Fruit fly (Drosophila melanogaster) whole organism, adult: Measurements from ENCODE around the gene wkd.

Experiments used
- CG11617 ChIP-seq: fragments of 200-800 bp; sonication (Bioruptor generic); optimal IDR thresholded peaks from 2 replicates; lab custom pipeline; 2017; ENCODE audit warnings: mild to moderate bottlenecking, missing biosample characterization, missing genetic modification reagents, missing genetic modification characterization
- CG12768 ChIP-seq: fragments of 200-800 bp; sonication (Bioruptor generic); optimal IDR thresholded peaks from 2 replicates; lab custom pipeline; 2017; ENCODE audit warnings: missing biosample characterization, missing genetic modification characterization, mild to moderate bottlenecking, moderate library complexity, missing genetic modification reagents
- CG14711 ChIP-seq: fragments of 200-800 bp; sonication (Bioruptor generic); optimal IDR thresholded peaks from 2 replicates; lab custom pipeline; 2018; ENCODE audit warnings: missing biosample characterization, mild to moderate bottlenecking, missing genetic modification characterization, moderate library complexity
- CG1620 ChIP-seq: fragments of 200-800 bp; sonication (Bioruptor generic); optimal IDR thresholded peaks from 2 replicates; lab custom pipeline; 2016; ENCODE audit warnings: missing biosample characterization, missing genetic modification characterization
- CG33017 ChIP-seq: fragments of 200-800 bp; sonication (Bioruptor generic); optimal IDR thresholded peaks from 2 replicates; lab custom pipeline; 2018; ENCODE audit warnings: missing biosample characterization, mild to moderate bottlenecking, missing genetic modification characterization, moderate library complexity
- CG5204 ChIP-seq: fragments of 200-800 bp; sonication (Bioruptor generic); optimal IDR thresholded peaks from 2 replicates; lab custom pipeline; 2016; ENCODE audit warnings: missing biosample characterization, missing genetic modification characterization
- CG7045 ChIP-seq: fragments of 200-800 bp; sonication (Bioruptor generic); optimal IDR thresholded peaks from 2 replicates; lab custom pipeline; 2017; ENCODE audit warnings: missing biosample characterization, mild to moderate bottlenecking, missing genetic modification characterization
- CG7101 ChIP-seq: fragments of 200-800 bp; sonication (Bioruptor generic); optimal IDR thresholded peaks from 2 replicates; lab custom pipeline; 2018; ENCODE audit warnings: missing biosample characterization, mild to moderate bottlenecking, missing genetic modification characterization, moderate library complexity
- Clk ChIP-seq: fragments of 200-800 bp; sonication (Bioruptor generic); optimal IDR thresholded peaks from 2 replicates; lab custom pipeline; 2017; ENCODE audit warnings: missing biosample characterization, missing genetic modification characterization
- Crg-1 ChIP-seq: fragments of 200-800 bp; sonication (Bioruptor generic); optimal IDR thresholded peaks from 2 replicates; lab custom pipeline; 2016; ENCODE audit warnings: missing biosample characterization, missing genetic modification characterization
- Hr96 ChIP-seq: fragments of 200-800 bp; sonication (Bioruptor generic); optimal IDR thresholded peaks from 2 replicates; lab custom pipeline; 2016; ENCODE audit warnings: missing biosample characterization, missing genetic modification characterization
- Mnt ChIP-seq: fragments of 200-800 bp; sonication (Bioruptor generic); optimal IDR thresholded peaks from 2 replicates; lab custom pipeline; 2016; ENCODE audit warnings: missing biosample characterization, mild to moderate bottlenecking, missing genetic modification characterization
- bab1 ChIP-seq: fragments of 200-800 bp; sonication (Bioruptor generic); optimal IDR thresholded peaks from 3 replicates; lab custom pipeline; 2019; ENCODE audit warnings: missing biosample characterization, mild to moderate bottlenecking, missing genetic modification characterization, moderate library complexity
- cic ChIP-seq: fragments of 200-800 bp; sonication (Bioruptor generic); optimal IDR thresholded peaks from 2 replicates; lab custom pipeline; 2017; ENCODE audit warnings: missing biosample characterization, mild to moderate bottlenecking, missing genetic modification characterization, moderate library complexity
- cnc ChIP-seq, 2 experiments: fragments of >200 bp; optimal IDR thresholded peaks; 2 replicates each; lab custom pipeline; 2017
- kay ChIP-seq: fragments of 200-800 bp; sonication (Bioruptor generic); peaks from one replicate; lab custom pipeline; 2016; ENCODE audit warnings: missing biosample characterization, missing genetic modification characterization, borderline replicate concordance
- ovo ChIP-seq: fragments of 200-800 bp; sonication (Bioruptor generic); optimal IDR thresholded peaks from 2 replicates; lab custom pipeline; 2016; ENCODE audit warnings: missing biosample characterization, missing genetic modification characterization
- pad ChIP-seq: fragments of 200-800 bp; sonication (Bioruptor generic); optimal IDR thresholded peaks from 3 replicates; lab custom pipeline; 2017; ENCODE audit warnings: missing biosample characterization, missing genetic modification characterization, mild to moderate bottlenecking, moderate library complexity, missing genetic modification reagents
- tj ChIP-seq: fragments of 200-800 bp; sonication (Bioruptor generic); optimal IDR thresholded peaks from 3 replicates; lab custom pipeline; 2017; ENCODE audit warnings: missing biosample characterization, mild to moderate bottlenecking, missing genetic modification characterization, moderate library complexity
- toe ChIP-seq: fragments of 200-800 bp; sonication (Bioruptor generic); optimal IDR thresholded peaks from 2 replicates; lab custom pipeline; 2016; ENCODE audit warnings: missing biosample characterization, missing genetic modification characterization

wkd gene

DNA sequence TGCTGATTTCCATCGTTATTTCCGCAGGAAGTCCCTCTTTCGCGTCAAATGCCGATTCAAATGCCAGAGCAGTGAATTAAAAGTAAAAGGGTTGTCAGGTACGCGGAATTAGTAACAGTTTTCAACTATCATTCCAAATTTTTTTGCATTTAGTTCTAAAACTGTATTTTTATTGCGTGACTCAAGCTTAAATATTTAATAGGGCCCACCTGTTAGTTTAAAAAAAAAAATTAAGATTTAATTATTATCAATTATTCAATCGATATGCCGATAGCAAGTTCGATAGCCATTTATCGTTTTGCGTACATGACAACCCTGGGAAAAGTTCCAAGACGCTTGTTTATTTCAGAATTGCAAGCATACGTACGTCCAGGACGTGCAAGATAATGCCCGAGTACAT, 41.6 kb downstream of the wkd start, which contains the start of gene CG14711:
CG14711 (plus strand) TSS at position 315 of the 400 bp plus-strand sequence.
- TF ChIP-seq CG1620 (GFP tag; lab: Kevin White, UChicago) (peak; percentile 85), pad (GFP tag; lab: Kevin White, UChicago) (peak; percentile 68), cnc (optimal IDR thresholded peaks at IDR 0.05; lab: Kevin White, UChicago) (no peak), toe (GFP tag; lab: Kevin White, UChicago) (no peak), ovo (GFP tag; lab: Kevin White, UChicago) (peak; percentile 64), CG7101 (peak; percentile 86), kay (GFP tag; lab: Kevin White, UChicago) (no peak), CG33017 (tag; lab: Kevin White, UChicago) (peak; percentile 85), cic (GFP tag; lab: Kevin White, UChicago) (peak; percentile 38), Crg-1 (GFP tag; lab: Kevin White, UChicago) (peak; percentile 84), Mnt (GFP tag; lab: Kevin White, UChicago) (peak; percentile 74), CG14711 (peak; percentile 100), CG5204 (GFP tag; lab: Kevin White, UChicago) (no peak), tj (GFP tag; lab: Kevin White, UChicago) (peak; percentile 68), CG11617 (GFP tag; lab: Kevin White, UChicago) (peak; percentile 88), Clk (GFP tag; lab: Kevin White, UChicago) (peak; percentile 51), Hr96 (GFP tag; lab: Kevin White, UChicago) (no peak), bab1 (GFP tag; lab: Kevin White, UChicago) (peak; percentile 92), CG12768 (GFP tag; lab: Kevin White, UChicago) (peak; percentile 89), CG7045 (peak; percentile 83)

DNA sequence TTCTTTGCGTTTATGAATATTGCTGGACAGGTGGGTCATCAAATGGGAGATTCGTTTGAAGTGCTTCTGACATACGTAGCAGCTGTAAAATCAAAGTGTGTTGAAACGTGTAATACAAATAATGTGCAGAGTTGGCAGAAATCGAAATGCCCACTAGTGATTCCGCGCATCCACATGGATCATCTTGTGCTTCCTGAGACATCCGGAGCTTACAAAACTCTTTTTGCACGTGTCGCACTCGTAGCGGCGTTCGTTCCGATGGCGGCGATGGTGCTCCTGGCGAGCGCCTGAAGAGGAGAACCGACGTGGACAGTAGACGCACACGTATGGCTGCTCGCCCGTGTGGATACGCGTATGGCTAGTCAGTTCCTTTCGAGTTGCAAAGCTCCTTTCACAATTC, 44.2 kb downstream of the wkd start, which contains the start of gene Zaf1:
Zaf1 (minus strand) TSS at position 101 of the 400 bp plus-strand sequence.
- TF ChIP-seq CG1620 (GFP tag; lab: Kevin White, UChicago) = no peak
- TF ChIP-seq cic (GFP tag; lab: Kevin White, UChicago) = no peak
- no peak for TF ChIP-seq ovo (GFP tag; lab: Kevin White, UChicago)
- TF ChIP-seq tj (GFP tag; lab: Kevin White, UChicago) = peak; percentile 12
- TF ChIP-seq CG7101 = no peak
- no peak for TF ChIP-seq pad (GFP tag; lab: Kevin White, UChicago)
- no peak for TF ChIP-seq CG33017 (tag; lab: Kevin White, UChicago)
- TF ChIP-seq CG7045 = no peak
- TF ChIP-seq Crg-1 (GFP tag; lab: Kevin White, UChicago) = no peak

DNA sequence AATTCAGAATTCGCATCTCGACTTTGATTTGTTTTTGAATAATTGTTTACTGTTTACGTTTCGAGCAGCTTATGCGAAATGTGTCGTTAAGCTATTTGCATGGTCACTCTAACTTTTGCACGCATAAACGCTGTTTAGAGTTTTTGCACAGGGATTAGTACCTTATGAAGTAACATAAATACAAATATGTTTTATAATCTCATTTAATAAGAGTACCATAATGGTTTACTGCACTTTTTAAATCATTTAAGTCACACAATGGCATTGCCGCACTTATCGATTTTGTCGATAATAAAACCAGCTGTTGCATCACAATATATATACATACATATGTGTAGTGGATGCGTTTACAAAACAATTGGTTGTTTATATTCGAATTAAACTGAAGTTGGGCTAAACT, 45.2 kb downstream of the wkd start, which contains the start of the genes CG6813 and CG18764:
CG6813 (minus strand) TSS at position 68 of the 400 bp plus-strand sequence.
CG18764 (plus strand) TSS at position 319 of the 400 bp plus-strand sequence.
- TF ChIP-seq CG11617 (GFP tag; lab: Kevin White, UChicago) = peak; percentile 8
- TF ChIP-seq ovo (GFP tag; lab: Kevin White, UChicago) = no peak
- no peak for TF ChIP-seq CG7045
- TF ChIP-seq CG7101 = no peak
- TF ChIP-seq CG12768 (GFP tag; lab: Kevin White, UChicago) = no peak
- peak in 1 of 2 experiments; percentile 45 for TF ChIP-seq cnc (optimal IDR thresholded peaks at IDR 0.05; lab: Kevin White, UChicago)
- no peak for TF ChIP-seq CG33017 (tag; lab: Kevin White, UChicago)
- no peak for TF ChIP-seq Clk (GFP tag; lab: Kevin White, UChicago)
- no peak for TF ChIP-seq toe (GFP tag; lab: Kevin White, UChicago)
- peak; percentile 74 for TF ChIP-seq CG14711
- no peak for TF ChIP-seq Crg-1 (GFP tag; lab: Kevin White, UChicago)
- TF ChIP-seq bab1 (GFP tag; lab: Kevin White, UChicago) = peak; percentile 52
- peak; percentile 31 for TF ChIP-seq Mnt (GFP tag; lab: Kevin White, UChicago)
- no peak for TF ChIP-seq cic (GFP tag; lab: Kevin White, UChicago)
- TF ChIP-seq tj (GFP tag; lab: Kevin White, UChicago) = peak; percentile 2
- no peak for TF ChIP-seq CG1620 (GFP tag; lab: Kevin White, UChicago)
- no peak for TF ChIP-seq Hr96 (GFP tag; lab: Kevin White, UChicago)
- no peak for TF ChIP-seq kay (GFP tag; lab: Kevin White, UChicago)
- TF ChIP-seq CG5204 (GFP tag; lab: Kevin White, UChicago) = no peak

DNA sequence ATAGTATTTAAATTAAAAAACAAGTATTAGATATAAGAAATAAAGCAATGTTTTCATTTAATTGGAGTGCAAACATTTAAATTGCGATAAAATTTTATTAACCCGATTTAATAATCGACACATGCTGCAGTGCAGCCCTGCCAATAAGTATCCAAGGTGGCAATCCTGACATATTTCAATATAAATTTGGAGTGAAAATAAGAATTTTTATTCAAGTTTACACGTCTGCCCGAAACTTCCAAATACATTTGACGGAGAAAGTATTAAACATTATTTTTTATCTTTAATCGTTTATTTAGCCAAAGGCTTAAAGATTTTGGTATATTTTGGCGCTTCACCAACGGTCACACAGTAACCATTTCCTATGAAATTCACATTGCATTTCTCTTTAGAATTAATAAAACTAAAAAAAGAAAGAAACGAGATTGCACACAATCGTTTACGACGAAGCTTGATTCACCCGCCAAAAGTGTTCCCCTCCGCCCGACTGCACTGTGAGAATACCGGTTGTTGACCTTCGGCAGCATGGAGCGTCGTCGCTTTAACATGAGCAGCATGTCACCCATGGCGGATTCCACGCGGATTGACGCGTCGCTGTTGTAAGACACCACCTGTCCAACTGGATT, 47.2 kb downstream of the wkd start, which contains the start of gene CG14712:
CG14712 (plus strand) TSS at position 344 of the 626 bp plus-strand sequence.
- no peak for TF ChIP-seq cic (GFP tag; lab: Kevin White, UChicago)
- TF ChIP-seq CG14711 = peak; percentile 99
- peak; percentile 47 for TF ChIP-seq bab1 (GFP tag; lab: Kevin White, UChicago)
- no peak for TF ChIP-seq CG5204 (GFP tag; lab: Kevin White, UChicago)
- TF ChIP-seq Mnt (GFP tag; lab: Kevin White, UChicago) = peak; percentile 63
- TF ChIP-seq CG7101 = peak; percentile 55
- TF ChIP-seq cnc (optimal IDR thresholded peaks at IDR 0.05; lab: Kevin White, UChicago) = no peak
- TF ChIP-seq Hr96 (GFP tag; lab: Kevin White, UChicago) = no peak
- TF ChIP-seq Clk (GFP tag; lab: Kevin White, UChicago) = no peak
- TF ChIP-seq toe (GFP tag; lab: Kevin White, UChicago) = no peak
- peak; percentile 2 for TF ChIP-seq CG11617 (GFP tag; lab: Kevin White, UChicago)
- peak; percentile 19 for TF ChIP-seq pad (GFP tag; lab: Kevin White, UChicago)
- no peak for TF ChIP-seq kay (GFP tag; lab: Kevin White, UChicago)
- peak; percentile 53 for TF ChIP-seq CG1620 (GFP tag; lab: Kevin White, UChicago)
- peak; percentile 9 for TF ChIP-seq Crg-1 (GFP tag; lab: Kevin White, UChicago)
- TF ChIP-seq CG33017 (tag; lab: Kevin White, UChicago) = no peak
